Worm (Caenorhabditis elegans): ENCODE data around the gene ugt-36.

ce11 chrV:7196498-7196966, 29.7 kb downstream of the ugt-36 start, which contains the start of gene F09G2.2:
- TF ChIP-seq nfya-1 (tag; optimal IDR thresholded peaks at IDR 0.05) (peak; percentile 88), ceh-30 (tag; optimal IDR thresholded peaks at IDR 0.05) (peak; percentile 17), tbx-2 (tag; optimal IDR thresholded peaks at IDR 0.05) (peak; percentile 64), ceh-6 (GFP tag; optimal IDR thresholded peaks at IDR 0.05) (no peak), unc-3 (GFP tag; conservative IDR thresholded peaks at IDR 0.05) (no peak), unc-3 (tag; optimal IDR thresholded peaks at IDR 0.05) (no peak), pag-3 (tag; optimal IDR thresholded peaks at IDR 0.05; ENCODE audit: borderline replicate concordance) (no peak), pax-1 (tag; optimal IDR thresholded peaks at IDR 0.05) (no peak), nhr-232 (tag; optimal IDR thresholded peaks at IDR 0.05) (no peak), nhr-11 (tag; optimal IDR thresholded peaks at IDR 0.05) (no peak), K02D7.2 (tag; optimal IDR thresholded peaks at IDR 0.05) (no peak), fkh-6 (tag; optimal IDR thresholded peaks at IDR 0.05) (no peak), ama-1 (optimal IDR thresholded peaks at IDR 0.05) (no peak)
